Worm (Caenorhabditis elegans) whole organism, young adult: Measurements from ENCODE around the gene ztf-22.
A peak's percentile ranks its signal among the peaks of the same experiment; 100 is the strongest.

Source experiments
- B0035.1 ChIP-seq: sonication (generic microtip); optimal IDR thresholded peaks from 2 replicates; lab custom pipeline; 2016; ENCODE audit warnings: missing genetic modification characterization, mild to moderate bottlenecking, missing compliant biosample characterization, missing genotype, missing genetic modification reagents
- F22D6.2 ChIP-seq: sonication (generic microtip); optimal IDR thresholded peaks from 2 replicates; lab custom pipeline; 2016; ENCODE audit warnings: mild to moderate bottlenecking, missing genetic modification characterization, missing compliant biosample characterization
- F23B12.7 ChIP-seq: sonication (generic microtip); optimal IDR thresholded peaks from 2 replicates; lab custom pipeline; 2017; ENCODE audit warnings: missing genetic modification characterization, mild to moderate bottlenecking, missing compliant biosample characterization, antibody characterized with exemption, moderate library complexity; ENCODE audit not compliant: insufficient read depth
- F52B5.7 ChIP-seq: sonication (generic microtip); optimal IDR thresholded peaks from 2 replicates; lab custom pipeline; 2016; ENCODE audit warnings: mild to moderate bottlenecking, missing genetic modification characterization, missing compliant biosample characterization
- F55B11.4 ChIP-seq: sonication (generic microtip); optimal IDR thresholded peaks from 2 replicates; lab custom pipeline; 2016; ENCODE audit warnings: missing compliant biosample characterization, missing genetic modification characterization, borderline replicate concordance; ENCODE audit not compliant: insufficient read depth
- K11D2.4 ChIP-seq: fragments of 200-800 bp; sonication (Bioruptor generic); IDR thresholded peaks from 2 replicates; pipeline ENCODE4 v1.3.6; 2022; ENCODE audit warnings: missing genetic modification reagents, missing genetic modification characterization, missing compliant biosample characterization
- K12H6.12 ChIP-seq: fragments of 200-800 bp; sonication (Bioruptor generic); optimal IDR thresholded peaks from 2 replicates; lab custom pipeline; 2018; ENCODE audit warnings: mild to moderate bottlenecking, missing genetic modification characterization, missing compliant biosample characterization
- T07F8.4 ChIP-seq: sonication (generic microtip); optimal IDR thresholded peaks from 2 replicates; lab custom pipeline; 2016; ENCODE audit warnings: mild to moderate bottlenecking, missing genetic modification characterization, moderate library complexity, missing compliant biosample characterization
- Y53G8AR.9 ChIP-seq: fragments of 200-800 bp; sonication (Bioruptor generic); conservative IDR thresholded peaks from 2 replicates; pipeline ENCODE4 v1.3.6; 2022; ENCODE audit warnings: missing genetic modification reagents, missing genetic modification characterization, missing compliant biosample characterization
- Y79H2A.3 ChIP-seq: fragments of 200-800 bp; sonication (Bioruptor generic); conservative IDR thresholded peaks from 2 replicates; pipeline ENCODE4 v1.3.6; 2022; ENCODE audit warnings: missing genetic modification reagents, missing genetic modification characterization, missing compliant biosample characterization
- bed-2 ChIP-seq: fragments of 200-800 bp; sonication (Bioruptor generic); IDR thresholded peaks from 2 replicates; pipeline ENCODE4 v1.3.6; 2022; ENCODE audit warnings: missing genetic modification reagents, missing genetic modification characterization, missing compliant biosample characterization
- cebp-1 ChIP-seq, 2 experiments: fragments of 200-800 bp in 1 of 2; sonication (Bioruptor generic) in 1 of 2; sonication (generic microtip) in 1 of 2; IDR thresholded peaks in 1 of 2; optimal IDR thresholded peaks in 1 of 2; 2 replicates each; pipeline versions ENCODE4 v1.3.6 to Lab custom; 2017 to 2022; ENCODE audit warnings: missing compliant biosample characterization in 2 of 2, missing genetic modification characterization in 2 of 2, mild to moderate bottlenecking in 1 of 2, missing genetic modification reagents in 1 of 2, moderate library complexity in 1 of 2
- cebp-2 ChIP-seq: fragments of 200-800 bp; sonication (Bioruptor generic); IDR thresholded peaks from 2 replicates; pipeline ENCODE4 v1.3.6; 2022; ENCODE audit warnings: missing genetic modification characterization, missing compliant biosample characterization
- ceh-27 ChIP-seq: fragments of 200-800 bp; sonication (Bioruptor generic); optimal IDR thresholded peaks from 2 replicates; lab custom pipeline; 2018; ENCODE audit warnings: mild to moderate bottlenecking, missing genetic modification characterization, moderate library complexity, missing compliant biosample characterization
- ceh-40 ChIP-seq: fragments of 200-800 bp; sonication (Bioruptor generic); IDR thresholded peaks from 2 replicates; pipeline ENCODE4 v1.3.6; 2022; ENCODE audit warnings: missing genetic modification characterization, missing compliant biosample characterization
- ceh-58 ChIP-seq: fragments of 200-800 bp; sonication (Bioruptor generic); IDR thresholded peaks from 2 replicates; pipeline ENCODE4 v1.3.6; 2022; ENCODE audit warnings: missing genetic modification characterization, missing compliant biosample characterization
- ceh-91 ChIP-seq: fragments of 200-800 bp; sonication (Bioruptor generic); IDR thresholded peaks from 2 replicates; pipeline ENCODE4 v1.3.6; 2022; ENCODE audit warnings: missing genetic modification reagents, missing genetic modification characterization, missing compliant biosample characterization
- dox-1 ChIP-seq: fragments of 200-800 bp; sonication (Bioruptor generic); IDR thresholded peaks from 2 replicates; pipeline ENCODE4 v1.3.6; 2022; ENCODE audit warnings: missing genetic modification reagents, missing genetic modification characterization, missing compliant biosample characterization
- efl-1 ChIP-seq: fragments of 150-350 bp; optimal IDR thresholded peaks from 2 replicates; lab custom pipeline; 2014; ENCODE audit warnings: missing biosample characterization, missing genetic modification reagents, missing genetic modification characterization
- ets-4 ChIP-seq: fragments of 200-800 bp; sonication (Bioruptor generic); optimal IDR thresholded peaks from 2 replicates; lab custom pipeline; 2018; ENCODE audit warnings: mild to moderate bottlenecking, missing genetic modification characterization, missing compliant biosample characterization
- fkh-3 ChIP-seq: sonication (generic microtip); optimal IDR thresholded peaks from 2 replicates; lab custom pipeline; 2016; ENCODE audit warnings: mild to moderate bottlenecking, missing genetic modification characterization, missing compliant biosample characterization
- him-1 ChIP-seq: sonication (generic microtip); optimal IDR thresholded peaks from 2 replicates; lab custom pipeline; 2016; ENCODE audit warnings: missing genotype, missing genetic modification reagents, missing genetic modification characterization, missing compliant biosample characterization
- hmg-20 ChIP-seq: fragments of 200-800 bp; sonication (Bioruptor generic); IDR thresholded peaks from 2 replicates; pipeline ENCODE4 v1.3.6; 2022; ENCODE audit warnings: missing genetic modification reagents, missing genetic modification characterization, missing compliant biosample characterization
- hrde-1 ChIP-seq: sonication (generic microtip); optimal IDR thresholded peaks from 2 replicates; lab custom pipeline; 2016; ENCODE audit warnings: missing genetic modification characterization, mild to moderate bottlenecking, missing compliant biosample characterization, moderate library complexity, missing genotype, missing genetic modification reagents, borderline replicate concordance
- lag-1 ChIP-seq: fragments of 200-800 bp; sonication (Bioruptor generic); IDR thresholded peaks from 2 replicates; pipeline ENCODE4 v1.3.6; 2022; ENCODE audit warnings: missing genetic modification reagents, missing genetic modification characterization, missing compliant biosample characterization
- lin-40 ChIP-seq: sonication (generic microtip); optimal IDR thresholded peaks from 2 replicates; lab custom pipeline; 2016; ENCODE audit warnings: missing genetic modification characterization, mild to moderate bottlenecking, missing compliant biosample characterization, missing genotype, missing genetic modification reagents
- lin-54 ChIP-seq: fragments of 200-800 bp; sonication (Bioruptor generic); optimal IDR thresholded peaks from 2 replicates; lab custom pipeline; 2018; ENCODE audit warnings: mild to moderate bottlenecking, missing genetic modification characterization, missing compliant biosample characterization
- lir-1 ChIP-seq: fragments of 200-800 bp; sonication (Bioruptor generic); conservative IDR thresholded peaks from 2 replicates; pipeline ENCODE4 v1.3.6; 2022; ENCODE audit warnings: missing genetic modification reagents, missing genetic modification characterization, missing compliant biosample characterization
- madf-8 ChIP-seq: fragments of 200-800 bp; sonication (Bioruptor generic); conservative IDR thresholded peaks from 2 replicates; pipeline ENCODE4 v1.3.6; 2022; ENCODE audit warnings: missing genetic modification reagents, missing genetic modification characterization, missing compliant biosample characterization
- mel-28 ChIP-seq: sonication (generic microtip); optimal IDR thresholded peaks from 2 replicates; lab custom pipeline; 2016; ENCODE audit warnings: borderline replicate concordance, mild to moderate bottlenecking, missing genetic modification characterization, missing compliant biosample characterization
- nhr-120 ChIP-seq: fragments of 200-800 bp; sonication (Bioruptor generic); IDR thresholded peaks from 2 replicates; pipeline ENCODE4 v1.3.6; 2022; ENCODE audit warnings: missing genetic modification characterization, missing compliant biosample characterization
- nhr-179 ChIP-seq: sonication (generic microtip); optimal IDR thresholded peaks from 2 replicates; lab custom pipeline; 2016; ENCODE audit warnings: mild to moderate bottlenecking, missing genetic modification characterization, missing compliant biosample characterization
- pbrm-1 ChIP-seq: fragments of 200-800 bp; sonication (Bioruptor generic); IDR thresholded peaks from 2 replicates; pipeline ENCODE4 v1.3.6; 2022; ENCODE audit warnings: missing genetic modification reagents, missing genetic modification characterization, missing compliant biosample characterization
- rcor-1 ChIP-seq: fragments of 200-800 bp; sonication (Bioruptor generic); IDR thresholded peaks from 2 replicates; pipeline ENCODE4 v1.3.6; 2022; ENCODE audit warnings: missing genetic modification reagents, missing genetic modification characterization, missing compliant biosample characterization
- repo-1 ChIP-seq: sonication (generic microtip); optimal IDR thresholded peaks from 2 replicates; lab custom pipeline; 2017; ENCODE audit warnings: mild to moderate bottlenecking, missing genetic modification characterization, missing compliant biosample characterization
- sdz-38 ChIP-seq: sonication (generic microtip); optimal IDR thresholded peaks from 2 replicates; lab custom pipeline; 2016; ENCODE audit warnings: missing genotype, missing genetic modification characterization, missing compliant biosample characterization
- sea-2 ChIP-seq: fragments of 200-800 bp; sonication (Bioruptor generic); IDR thresholded peaks from 2 replicates; pipeline ENCODE4 v1.3.6; 2022; ENCODE audit warnings: missing genetic modification characterization, missing compliant biosample characterization
- snpc-3.4 ChIP-seq: sonication (generic microtip); optimal IDR thresholded peaks from 2 replicates; lab custom pipeline; 2017; ENCODE audit warnings: missing genetic modification characterization, mild to moderate bottlenecking, missing compliant biosample characterization, antibody characterized with exemption, moderate library complexity, missing genotype, missing genetic modification reagents
- somi-1 ChIP-seq: fragments of 200-800 bp; sonication (Bioruptor generic); optimal IDR thresholded peaks from 2 replicates; lab custom pipeline; 2018; ENCODE audit warnings: mild to moderate bottlenecking, missing genetic modification characterization, missing compliant biosample characterization
- sptf-2 ChIP-seq: fragments of 200-800 bp; sonication (Bioruptor generic); optimal IDR thresholded peaks from 2 replicates; lab custom pipeline; 2018; ENCODE audit warnings: mild to moderate bottlenecking, missing genetic modification characterization, missing compliant biosample characterization
- tbp1 ChIP-seq: fragments of 200-800 bp; sonication (Bioruptor generic); optimal IDR thresholded peaks from 2 replicates; lab custom pipeline; 2018; ENCODE audit warnings: mild to moderate bottlenecking, missing genetic modification characterization, missing compliant biosample characterization
- tbx-9 ChIP-seq: sonication (generic microtip); optimal IDR thresholded peaks from 2 replicates; lab custom pipeline; 2016; ENCODE audit warnings: borderline replicate concordance, missing genetic modification characterization, inconsistent platforms, missing compliant biosample characterization
- zim-3 ChIP-seq: sonication (generic microtip); optimal IDR thresholded peaks from 2 replicates; lab custom pipeline; 2017; ENCODE audit warnings: mild to moderate bottlenecking, missing genetic modification characterization, moderate library complexity, missing compliant biosample characterization
- ztf-6 ChIP-seq: fragments of 200-800 bp; sonication (Bioruptor generic); IDR thresholded peaks from 2 replicates; pipeline ENCODE4 v1.3.6; 2022; ENCODE audit warnings: missing genetic modification reagents, missing genetic modification characterization, missing compliant biosample characterization

ztf-22 gene

DNA sequence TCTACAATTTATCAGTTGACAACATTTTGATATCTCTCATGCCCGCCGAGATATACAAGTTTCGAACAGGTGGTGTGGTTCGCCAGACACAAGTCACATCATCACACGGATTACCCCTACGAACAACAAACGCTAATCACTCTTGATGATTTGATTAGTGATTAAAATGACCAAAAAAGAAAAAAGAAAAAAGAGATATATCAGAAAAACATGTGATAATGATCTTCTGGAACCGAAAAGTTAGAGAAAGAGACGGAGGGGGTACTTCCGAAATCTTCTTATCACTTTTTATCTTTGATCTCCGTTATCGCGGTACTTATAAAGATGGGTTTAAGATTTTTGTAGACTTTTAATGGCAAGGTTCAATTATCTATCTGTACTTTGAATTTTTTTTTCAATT lies 7.3 kb upstream of the ztf-22 start:
- TF ChIP-seq cebp-1 (GFP tag; IDR thresholded peaks at IDR 0.05; lab: Robert Waterston, UW): no peak
- no peak for TF ChIP-seq cebp-1 (tag; optimal IDR thresholded peaks at IDR 0.05; lab: Kevin White, UChicago)
- TF ChIP-seq tbx-9 (tag; lab: Kevin White, UChicago): no peak
- no peak for TF ChIP-seq Y79H2A.3 (GFP tag; lab: Robert Waterston, UW)
- TF ChIP-seq pbrm-1: no peak
- no peak for TF ChIP-seq dox-1 (GFP tag; lab: Robert Waterston, UW)
- TF ChIP-seq somi-1 (GFP tag; lab: Kevin White, UChicago): peak; percentile 72
- TF ChIP-seq K11D2.4 (GFP tag; lab: Robert Waterston, UW): peak; percentile 29; the same call in 1 of the 2 replicates
- TF ChIP-seq F52B5.7 (tag; lab: Kevin White, UChicago): no peak
- TF ChIP-seq madf-8 (GFP tag; lab: Robert Waterston, UW): no peak
- TF ChIP-seq lin-40 (tag; lab: Kevin White, UChicago): peak; percentile 7
- no peak for TF ChIP-seq ceh-58 (GFP tag; lab: Robert Waterston, UW)

- TF ChIP-seq ceh-91 (GFP tag; lab: Robert Waterston, UW) (no peak), cebp-1 (GFP tag; IDR thresholded peaks at IDR 0.05; lab: Robert Waterston, UW) (no peak), cebp-1 (tag; optimal IDR thresholded peaks at IDR 0.05; lab: Kevin White, UChicago) (peak; percentile 70), rcor-1 (GFP tag; lab: Robert Waterston, UW) (no peak), Y53G8AR.9 (GFP tag; lab: Robert Waterston, UW) (no peak), nhr-179 (tag; lab: Kevin White, UChicago) (no peak), sdz-38 (tag; lab: Kevin White, UChicago) (no peak), him-1 (tag; lab: Kevin White, UChicago) (no peak), zim-3 (tag; lab: Kevin White, UChicago) (no peak), nhr-120 (no peak), F23B12.7 (tag; lab: Kevin White, UChicago) (no peak), fkh-3 (tag; lab: Kevin White, UChicago) (no peak), ceh-40 (GFP tag; lab: Robert Waterston, UW) (no peak), T07F8.4 (tag; lab: Kevin White, UChicago) (no peak), ztf-6 (0 out of 2 replicates have a peak, but pooled peaks have one; percentile 5), ets-4 (GFP tag; lab: Kevin White, UChicago) (no peak), F55B11.4 (no peak), K12H6.12 (peak; percentile 21), Y79H2A.3 (GFP tag; lab: Robert Waterston, UW) (no peak), efl-1 (GFP tag; lab: Kevin White, UChicago) (no peak), lin-54 (peak; percentile 23), somi-1 (GFP tag; lab: Kevin White, UChicago) (no peak), F52B5.7 (tag; lab: Kevin White, UChicago) (peak; percentile 14), tbp1 (no peak), mel-28 (tag; lab: Kevin White, UChicago) (no peak), lir-1 (GFP tag; lab: Robert Waterston, UW) (no peak), dox-1 (GFP tag; lab: Robert Waterston, UW) (peak; percentile 34; the same call in 1 of the 2 replicates), B0035.1 (tag; lab: Kevin White, UChicago) (no peak), repo-1 (tag; lab: Kevin White, UChicago) (no peak), cebp-2 (GFP tag; lab: Robert Waterston, UW) (0 out of 2 replicates have a peak, but pooled peaks have one; percentile 11), ceh-27 (GFP tag; lab: Kevin White, UChicago) (peak; percentile 42), hmg-20 (GFP tag; lab: Robert Waterston, UW) (no peak), hrde-1 (no peak), F22D6.2 (tag; lab: Kevin White, UChicago) (no peak), snpc-3.4 (tag; lab: Kevin White, UChicago) (no peak), sptf-2 (GFP tag; lab: Kevin White, UChicago) (no peak), bed-2 (no peak), lag-1 (GFP tag; lab: Robert Waterston, UW) (no peak), sea-2 (GFP tag; lab: Robert Waterston, UW) (no peak)
These were observed 5.9 kb upstream of the ztf-22 start for ce11 chrII:13291406-13292124.
